Fruit fly (Drosophila melanogaster) whole organism, embryonic: ENCODE measurements around the gene Ns4.
A peak's percentile ranks its signal among the peaks of the same experiment; 100 is the strongest.

ENCODE experiments used
- Ada2b ChIP-seq: fragments of 200-800 bp; sonication (Bioruptor generic); IDR thresholded peaks from 2 replicates; pipeline ENCODE4 v1.3.6; 2022; ENCODE audit warnings: missing biosample characterization, missing genetic modification characterization
- Atf3 ChIP-seq: fragments of 200-800 bp; sonication (Bioruptor generic); optimal IDR thresholded peaks from 3 replicates; lab custom pipeline; 2016; ENCODE audit warnings: missing biosample characterization, missing genetic modification characterization
- Atf6 ChIP-seq: fragments of 200-800 bp; sonication (Bioruptor generic); IDR thresholded peaks from 2 replicates; pipeline ENCODE4 v1.3.6; 2022; ENCODE audit warnings: missing biosample characterization, missing genetic modification characterization
- CG12659 ChIP-seq: fragments of 200-800 bp; sonication (Bioruptor generic); optimal IDR thresholded peaks from 3 replicates; lab custom pipeline; 2017; ENCODE audit warnings: mild to moderate bottlenecking, missing biosample characterization, missing genetic modification reagents, missing genetic modification characterization
- CG12769 ChIP-seq: fragments of 200-800 bp; sonication (Bioruptor generic); optimal IDR thresholded peaks from 2 replicates; lab custom pipeline; 2019; ENCODE audit warnings: missing biosample characterization, mild to moderate bottlenecking, missing genetic modification characterization, moderate library complexity
- CG12942 ChIP-seq: fragments of 200-800 bp; sonication (Bioruptor generic); optimal IDR thresholded peaks from 3 replicates; lab custom pipeline; 2016; ENCODE audit warnings: missing biosample characterization, missing genetic modification characterization
- CG13296 ChIP-seq: fragments of 200-800 bp; sonication (Bioruptor generic); optimal IDR thresholded peaks from 3 replicates; lab custom pipeline; 2018; ENCODE audit warnings: missing biosample characterization, mild to moderate bottlenecking, missing genetic modification characterization
- CG17385 ChIP-seq: fragments of 200-800 bp; sonication (Bioruptor generic); optimal IDR thresholded peaks from 3 replicates; lab custom pipeline; 2018; ENCODE audit warnings: missing biosample characterization, mild to moderate bottlenecking, missing genetic modification characterization
- CG17829 ChIP-seq: fragments of 200-800 bp; optimal IDR thresholded peaks from 2 replicates; lab custom pipeline; 2019; ENCODE audit warnings: missing biosample characterization, mild to moderate bottlenecking, missing genetic modification characterization, moderate library complexity
- CG32532 ChIP-seq: fragments of 200-800 bp; sonication (Bioruptor generic); IDR thresholded peaks from 2 replicates; pipeline ENCODE4 v1.3.6; 2022; ENCODE audit warnings: missing biosample characterization, missing genetic modification characterization
- CG32767 ChIP-seq: fragments of 200-800 bp; sonication (Bioruptor generic); IDR thresholded peaks from 2 replicates; pipeline ENCODE4 v1.3.6; 2022; ENCODE audit warnings: missing biosample characterization, missing genetic modification characterization
- CG5180 ChIP-seq: fragments of 200-800 bp; sonication (Bioruptor generic); optimal IDR thresholded peaks from 3 replicates; lab custom pipeline; 2017; ENCODE audit warnings: missing biosample characterization, missing genetic modification characterization, mild to moderate bottlenecking, moderate library complexity, missing genetic modification reagents
- CG6175 ChIP-seq: fragments of 200-800 bp; sonication (Bioruptor generic); IDR thresholded peaks from 3 replicates; pipeline ENCODE4 v1.3.6; 2022; ENCODE audit warnings: missing biosample characterization, missing genetic modification characterization
- CG6765 ChIP-seq: fragments of 200-800 bp; sonication (Bioruptor generic); optimal IDR thresholded peaks from 3 replicates; lab custom pipeline; 2017; ENCODE audit warnings: missing biosample characterization, mild to moderate bottlenecking, missing genetic modification characterization
- CG8281 ChIP-seq: fragments of 200-800 bp; sonication (Bioruptor generic); optimal IDR thresholded peaks from 2 replicates; lab custom pipeline; 2018; ENCODE audit warnings: missing biosample characterization, mild to moderate bottlenecking, missing genetic modification characterization, moderate library complexity
- Dip2 ChIP-seq: fragments of 200-800 bp; sonication (Bioruptor generic); IDR thresholded peaks from 2 replicates; pipeline ENCODE4 v1.3.6; 2022; ENCODE audit warnings: missing biosample characterization, missing genetic modification characterization
- Dip3 ChIP-seq: fragments of 200-800 bp; sonication (Bioruptor generic); optimal IDR thresholded peaks from 3 replicates; lab custom pipeline; 2016; ENCODE audit warnings: missing biosample characterization, missing genetic modification characterization
- Eip74EF ChIP-seq, 2 experiments: fragments of 200-800 bp in 1 of 2; fragments of >200 bp in 1 of 2; sonication (Bioruptor generic) in 1 of 2; optimal IDR thresholded peaks; 2 replicates each; lab custom pipeline; 2017 to 2019; ENCODE audit warnings: missing biosample characterization in 2 of 2, missing genetic modification characterization in 2 of 2, mild to moderate bottlenecking in 1 of 2, moderate library complexity in 1 of 2
- Elba2 ChIP-seq: fragments of 200-800 bp; sonication (Bioruptor generic); optimal IDR thresholded peaks from 3 replicates; lab custom pipeline; 2016; ENCODE audit warnings: missing biosample characterization, missing genetic modification characterization
- GATAe ChIP-seq: fragments of 200-800 bp; sonication (Bioruptor generic); conservative IDR thresholded peaks from 2 replicates; pipeline ENCODE4 v1.3.6; 2022; ENCODE audit warnings: missing biosample characterization, missing genetic modification characterization
- HLHmδ ChIP-seq: fragments of 200-800 bp; sonication (Bioruptor generic); optimal IDR thresholded peaks from 2 replicates; lab custom pipeline; 2018; ENCODE audit warnings: missing biosample characterization, mild to moderate bottlenecking, missing genetic modification characterization, moderate library complexity
- Hmx ChIP-seq: fragments of 200-800 bp; sonication (Bioruptor generic); optimal IDR thresholded peaks from 2 replicates; lab custom pipeline; 2016; ENCODE audit warnings: missing biosample characterization, missing genetic modification characterization
- Hsf ChIP-seq: fragments of 200-800 bp; sonication (Bioruptor generic); optimal IDR thresholded peaks from 3 replicates; lab custom pipeline; 2016; ENCODE audit warnings: missing biosample characterization, missing genetic modification characterization
- MTF-1 ChIP-seq: fragments of 200-800 bp; sonication (Bioruptor generic); optimal IDR thresholded peaks from 2 replicates; lab custom pipeline; 2018; ENCODE audit warnings: missing biosample characterization, mild to moderate bottlenecking, missing genetic modification characterization, borderline replicate concordance
- Neu2 ChIP-seq: fragments of 200-800 bp; sonication (Bioruptor generic); optimal IDR thresholded peaks from 3 replicates; lab custom pipeline; 2016; ENCODE audit warnings: missing biosample characterization, missing genetic modification characterization, borderline replicate concordance
- Nf-YA ChIP-seq: fragments of 200-800 bp; sonication (Bioruptor generic); IDR thresholded peaks from 2 replicates; pipeline ENCODE4 v1.3.6; 2022; ENCODE audit warnings: missing biosample characterization, missing genetic modification characterization
- Oli ChIP-seq: fragments of 200-800 bp; sonication (Bioruptor generic); optimal IDR thresholded peaks from 2 replicates; lab custom pipeline; 2018; ENCODE audit warnings: missing biosample characterization, mild to moderate bottlenecking, missing genetic modification characterization, moderate library complexity
- TFAM ChIP-seq: fragments of 200-800 bp; sonication (Bioruptor generic); optimal IDR thresholded peaks from 2 replicates; lab custom pipeline; 2017; ENCODE audit warnings: missing biosample characterization, missing genetic modification characterization, inconsistent platforms
- Taf1 ChIP-seq: fragments of 200-800 bp; sonication (Bioruptor generic); IDR thresholded peaks from 2 replicates; pipeline ENCODE4 v1.3.6; 2022; ENCODE audit warnings: missing biosample characterization, missing genetic modification characterization
- aop ChIP-seq: fragments of 200-800 bp; sonication (Bioruptor generic); IDR thresholded peaks from 2 replicates; pipeline ENCODE4 v1.3.6; 2022; ENCODE audit warnings: missing biosample characterization, missing genetic modification characterization
- ap ChIP-seq: fragments of 200-800 bp; sonication (Bioruptor generic); IDR thresholded peaks from 2 replicates; pipeline ENCODE4 v1.3.6; 2022; ENCODE audit warnings: missing biosample characterization, missing genetic modification characterization
- chif ChIP-seq, 2 experiments: fragments of 200-800 bp; sonication (Bioruptor generic); optimal IDR thresholded peaks; 3 replicates each; lab custom pipeline; 2016; ENCODE audit warnings: missing biosample characterization in 2 of 2, missing genetic modification characterization in 2 of 2
- eve ChIP-seq, 2 experiments: fragments of >200 bp; optimal IDR thresholded peaks; 2 replicates each; lab custom pipeline; 2017; ENCODE audit warnings: missing biosample characterization in 2 of 2, missing genetic modification characterization in 2 of 2
- fd3F ChIP-seq: fragments of 200-800 bp; sonication (Bioruptor generic); optimal IDR thresholded peaks from 2 replicates; lab custom pipeline; 2018; ENCODE audit warnings: missing biosample characterization, mild to moderate bottlenecking, missing genetic modification characterization, moderate library complexity
- gem ChIP-seq: fragments of 200-800 bp; sonication (Bioruptor generic); optimal IDR thresholded peaks from 2 replicates; lab custom pipeline; 2019; ENCODE audit warnings: missing biosample characterization, mild to moderate bottlenecking, missing genetic modification characterization, moderate library complexity
- gfzf ChIP-seq: fragments of 200-800 bp; sonication (Bioruptor generic); optimal IDR thresholded peaks from 2 replicates; lab custom pipeline; 2016; ENCODE audit warnings: missing biosample characterization, mild to moderate bottlenecking, missing genetic modification characterization, moderate library complexity
- gsb ChIP-seq: fragments of 200-800 bp; sonication (Bioruptor generic); IDR thresholded peaks from 2 replicates; pipeline ENCODE4 v1.3.6; 2022; ENCODE audit warnings: missing biosample characterization, missing genetic modification characterization
- hkb ChIP-seq, 2 experiments: fragments of 200-800 bp in 1 of 2; fragments of >200 bp in 1 of 2; sonication (Bioruptor generic) in 1 of 2; IDR thresholded peaks in 1 of 2; optimal IDR thresholded peaks in 1 of 2; 2 replicates each; pipeline versions ENCODE4 v1.3.6 to Lab custom; 2017 to 2022; ENCODE audit warnings: missing biosample characterization in 1 of 2, missing genetic modification characterization in 1 of 2
- knrl ChIP-seq: fragments of 200-800 bp; sonication (Bioruptor generic); IDR thresholded peaks from 3 replicates; pipeline ENCODE4 v1.3.6; 2022; ENCODE audit warnings: missing biosample characterization, missing genetic modification characterization; ENCODE audit not compliant: partially characterized antibody
- prd ChIP-seq, 3 experiments: fragments of >200 bp in 2 of 3; fragments of 200-800 bp in 1 of 3; sonication (Bioruptor generic) in 1 of 3; optimal IDR thresholded peaks in 2 of 3; IDR thresholded peaks in 1 of 3; 2 replicates in 2 of 3; 3 replicates in 1 of 3; pipeline versions ENCODE4 v1.3.6 to Lab custom; 2017 to 2022; ENCODE audit warnings: missing biosample characterization in 1 of 3, missing genetic modification characterization in 1 of 3
- psq ChIP-seq: fragments of 200-800 bp; sonication (Bioruptor generic); optimal IDR thresholded peaks from 2 replicates; lab custom pipeline; 2017; ENCODE audit warnings: missing biosample characterization, missing genetic modification characterization
- rib ChIP-seq: fragments of 200-800 bp; sonication (Bioruptor generic); IDR thresholded peaks from 2 replicates; pipeline ENCODE4 v1.3.6; 2022; ENCODE audit warnings: missing biosample characterization, missing genetic modification characterization
- sisA ChIP-seq: fragments of 200-800 bp; sonication (Bioruptor generic); IDR thresholded peaks from 2 replicates; pipeline ENCODE4 v1.3.6; 2022; ENCODE audit warnings: missing biosample characterization, missing genetic modification characterization
- slbo ChIP-seq: fragments of 200-800 bp; sonication (Bioruptor generic); IDR thresholded peaks from 2 replicates; pipeline ENCODE4 v1.3.6; 2022; ENCODE audit warnings: missing biosample characterization, missing genetic modification characterization
- so ChIP-seq: fragments of 200-800 bp; sonication (Bioruptor generic); IDR thresholded peaks from 3 replicates; pipeline ENCODE4 v1.3.6; 2022; ENCODE audit warnings: missing biosample characterization, missing genetic modification characterization
- tap ChIP-seq: fragments of 200-800 bp; optimal IDR thresholded peaks from 3 replicates; lab custom pipeline; 2019; ENCODE audit warnings: missing biosample characterization, mild to moderate bottlenecking, missing genetic modification characterization, moderate library complexity
- trem ChIP-seq: fragments of 200-800 bp; optimal IDR thresholded peaks from 3 replicates; lab custom pipeline; 2019; ENCODE audit warnings: missing biosample characterization, mild to moderate bottlenecking, missing genetic modification characterization, moderate library complexity
- trh ChIP-seq: fragments of 200-800 bp; sonication (Bioruptor generic); optimal IDR thresholded peaks from 2 replicates; lab custom pipeline; 2016; ENCODE audit warnings: missing biosample characterization, missing genetic modification characterization
- zen2 ChIP-seq: fragments of 200-800 bp; sonication (Bioruptor generic); IDR thresholded peaks from 3 replicates; pipeline ENCODE4 v1.3.6; 2022; ENCODE audit warnings: missing biosample characterization, missing genetic modification characterization; ENCODE audit not compliant: partially characterized antibody
- zfh2 ChIP-seq: fragments of 200-800 bp; sonication (Bioruptor generic); optimal IDR thresholded peaks from 2 replicates; lab custom pipeline; 2016; ENCODE audit warnings: missing biosample characterization, missing genetic modification characterization

Ns4 gene

dm6 chr2L:20780768-20781167 lies 28.5 kb downstream of the Ns4 start (continued):
- TF ChIP-seq Oli: peak; percentile 28
- 0 out of 2 replicates have a peak, but pooled peaks have one; percentile 19 for TF ChIP-seq ap (GFP tag; lab: Robert Waterston, UW)
- TF ChIP-seq Dip2 (GFP tag; lab: Robert Waterston, UW): no peak
- 0 out of 2 replicates have a peak, but pooled peaks have one; percentile 11 for TF ChIP-seq CG32532
- TF ChIP-seq chif (GFP tag; optimal IDR thresholded peaks at IDR 0.05; lab: Kevin White, UChicago): peak; percentile 14 to 49
- peak; percentile 11 for TF ChIP-seq Dip3 (GFP tag; lab: Kevin White, UChicago)
- peak; percentile 74 for TF ChIP-seq CG13296 (GFP tag; lab: Kevin White, UChicago)
- TF ChIP-seq eve (GFP tag; optimal IDR thresholded peaks at IDR 0.05; lab: Kevin White, UChicago): no peak
- no peak for TF ChIP-seq Elba2 (GFP tag; lab: Kevin White, UChicago)
- TF ChIP-seq psq: no peak
- peak; percentile 57 for TF ChIP-seq CG6765
- TF ChIP-seq TFAM (GFP tag; lab: Kevin White, UChicago): peak; percentile 29
- 0 out of 2 replicates have a peak, but pooled peaks have one; percentile 18 for TF ChIP-seq Nf-YA (GFP tag; lab: Robert Waterston, UW)
- TF ChIP-seq CG17385 (GFP tag; lab: Kevin White, UChicago): peak; percentile 50
- TF ChIP-seq so (GFP tag; lab: Robert Waterston, UW): 0 out of 3 replicates have a peak, but pooled peaks have one; percentile 30
- TF ChIP-seq CG12659 (GFP tag; lab: Kevin White, UChicago): peak; percentile 52
- TF ChIP-seq Taf1 (GFP tag; lab: Robert Waterston, UW): no peak
- TF ChIP-seq CG12942 (GFP tag; lab: Kevin White, UChicago): peak; percentile 24
- no peak for TF ChIP-seq hkb (optimal IDR thresholded peaks at IDR 0.05; lab: Kevin White, UChicago)
- TF ChIP-seq hkb (GFP tag; IDR thresholded peaks at IDR 0.05; lab: Robert Waterston, UW): peak; percentile 67
- TF ChIP-seq Hmx: no peak
- TF ChIP-seq gem: peak; percentile 71
- TF ChIP-seq MTF-1 (GFP tag; lab: Kevin White, UChicago): peak; percentile 85
- no peak for TF ChIP-seq gsb (GFP tag; lab: Robert Waterston, UW)
- TF ChIP-seq CG6175 (GFP tag; lab: Robert Waterston, UW): no peak
- TF ChIP-seq sisA (GFP tag; lab: Robert Waterston, UW): no peak
- no peak for TF ChIP-seq Ada2b (GFP tag; lab: Robert Waterston, UW)
- no peak for TF ChIP-seq knrl
- TF ChIP-seq aop (GFP tag; lab: Robert Waterston, UW): no peak
- TF ChIP-seq prd (optimal IDR thresholded peaks at IDR 0.05; lab: Kevin White, UChicago): no peak
- TF ChIP-seq prd (GFP tag; IDR thresholded peaks at IDR 0.05; lab: Robert Waterston, UW): peak; percentile 66
- TF ChIP-seq CG17829: peak; percentile 4
- TF ChIP-seq Atf3 (GFP tag; lab: Kevin White, UChicago): peak; percentile 38
- TF ChIP-seq rib (GFP tag; lab: Robert Waterston, UW): no peak
- no peak for TF ChIP-seq zfh2 (GFP tag; lab: Kevin White, UChicago)
- peak; percentile 53 for TF ChIP-seq Atf6 (GFP tag; lab: Robert Waterston, UW)
- TF ChIP-seq Hsf (GFP tag; lab: Kevin White, UChicago): peak; percentile 38
- peak; percentile 46 for TF ChIP-seq CG5180 (GFP tag; lab: Kevin White, UChicago)
- TF ChIP-seq zen2 (GFP tag; lab: Robert Waterston, UW): no peak
- no peak for TF ChIP-seq slbo (GFP tag; lab: Robert Waterston, UW)
- peak; percentile 86 for TF ChIP-seq CG12769 (tag; lab: Kevin White, UChicago)
- TF ChIP-seq CG8281 (tag; lab: Kevin White, UChicago): peak; percentile 13
- TF ChIP-seq tap (tag; lab: Kevin White, UChicago): peak; percentile 5
- TF ChIP-seq Eip74EF (GFP tag; optimal IDR thresholded peaks at IDR 0.05; lab: Kevin White, UChicago): peak in 1 of 2 experiments; percentile 2
- no peak for TF ChIP-seq Neu2 (GFP tag; lab: Kevin White, UChicago)
- TF ChIP-seq gfzf (GFP tag; lab: Kevin White, UChicago): no peak
- no peak for TF ChIP-seq GATAe (GFP tag; lab: Robert Waterston, UW)
- no peak for TF ChIP-seq trem (tag; lab: Kevin White, UChicago)
- TF ChIP-seq fd3F (GFP tag; lab: Kevin White, UChicago): peak; percentile 56
- TF ChIP-seq HLHmδ (GFP tag; lab: Kevin White, UChicago): peak; percentile 64
- no peak for TF ChIP-seq CG32767 (GFP tag; lab: Robert Waterston, UW)
- peak; percentile 7 for TF ChIP-seq trh (GFP tag; lab: Kevin White, UChicago)
